Worm (Caenorhabditis elegans): ENCODE results near the gene C34E10.12.
A peak's percentile ranks its signal among the peaks of the same experiment; 100 is the strongest.

C34E10.12 gene

ce11 chrIII:5201267-5201666 lies 26.4 kb downstream of the C34E10.12 start:
- no peak for TF ChIP-seq lin-11 (tag; optimal IDR thresholded peaks at IDR 0.05)
- TF ChIP-seq nhr-11 (tag; optimal IDR thresholded peaks at IDR 0.05) = no peak
- no peak for TF ChIP-seq unc-55 (GFP tag; optimal IDR thresholded peaks at IDR 0.05)
- no peak for TF ChIP-seq mab-5 (tag; optimal IDR thresholded peaks at IDR 0.05)
- TF ChIP-seq sma-3 (GFP tag; optimal IDR thresholded peaks at IDR 0.05) = peak; percentile 44
- TF ChIP-seq C34F6.9 (tag; optimal IDR thresholded peaks at IDR 0.05) = peak; percentile 14
- peak; percentile 69 for TF ChIP-seq sma-9 (GFP tag; optimal IDR thresholded peaks at IDR 0.05)
- no peak for TF ChIP-seq sma-9 (tag; optimal IDR thresholded peaks at IDR 0.05)
- TF ChIP-seq alr-1 (tag; optimal IDR thresholded peaks at IDR 0.05) = no peak
- TF ChIP-seq ama-1 (optimal IDR thresholded peaks at IDR 0.05) = no peak
- peak; percentile 58 for TF ChIP-seq gmeb-1 (tag; optimal IDR thresholded peaks at IDR 0.05)
- peak; percentile 53 for TF ChIP-seq nhr-25 (tag; optimal IDR thresholded peaks at IDR 0.05)
- no peak for TF ChIP-seq skn-1 (tag; optimal IDR thresholded peaks at IDR 0.05)
- no peak for TF ChIP-seq ZK546.5 (tag; optimal IDR thresholded peaks at IDR 0.05)
- peak; percentile 97 for TF ChIP-seq fos-1 (tag; optimal IDR thresholded peaks at IDR 0.05)
- TF ChIP-seq unc-39 (tag; optimal IDR thresholded peaks at IDR 0.05) = no peak
- peak; percentile 30 for TF ChIP-seq nhr-129 (tag; optimal IDR thresholded peaks at IDR 0.05)
- TF ChIP-seq crh-2 (tag; optimal IDR thresholded peaks at IDR 0.05) = peak; percentile 88
- no peak for TF ChIP-seq elt-1 (tag; optimal IDR thresholded peaks at IDR 0.05)
- TF ChIP-seq ceh-16 (tag; optimal IDR thresholded peaks at IDR 0.05) = no peak
- peak in 1 of 2 experiments; percentile 28 for TF ChIP-seq lsy-2 (tag; optimal IDR thresholded peaks at IDR 0.05)
- TF ChIP-seq peb-1 (tag; optimal IDR thresholded peaks at IDR 0.05) = no peak
- no peak for TF ChIP-seq ceh-82 (tag; optimal IDR thresholded peaks at IDR 0.05)
- no peak for TF ChIP-seq elt-3 (tag; optimal IDR thresholded peaks at IDR 0.05)
- TF ChIP-seq nhr-77 (tag; optimal IDR thresholded peaks at IDR 0.05) = no peak
- TF ChIP-seq nhr-21 (tag; optimal IDR thresholded peaks at IDR 0.05) = peak; percentile 25
- TF ChIP-seq dmd-4 (tag; optimal IDR thresholded peaks at IDR 0.05) = no peak
- no peak for TF ChIP-seq unc-62 (GFP tag; optimal IDR thresholded peaks at IDR 0.05)
- peak; percentile 1 for TF ChIP-seq F13H6.1 (tag; optimal IDR thresholded peaks at IDR 0.05)

ce11 chrIII:5200349-5200748 lies 27.3 kb downstream of the C34E10.12 start:
- no peak for TF ChIP-seq nhr-11 (tag; optimal IDR thresholded peaks at IDR 0.05)
- TF ChIP-seq crh-2 (tag; optimal IDR thresholded peaks at IDR 0.05) = peak; percentile 24
- TF ChIP-seq mdl-1 (tag; optimal IDR thresholded peaks at IDR 0.05) = no peak
- no peak for TF ChIP-seq ZK546.5 (tag; optimal IDR thresholded peaks at IDR 0.05)
- TF ChIP-seq nhr-25 (tag; optimal IDR thresholded peaks at IDR 0.05) = peak; percentile 43
- TF ChIP-seq mab-5 (tag; optimal IDR thresholded peaks at IDR 0.05) = no peak
- no peak for TF ChIP-seq ztf-1 (GFP tag; conservative IDR thresholded peaks at IDR 0.05)
- TF ChIP-seq gmeb-1 (tag; optimal IDR thresholded peaks at IDR 0.05) = peak; percentile 32
- TF ChIP-seq alr-1 (tag; optimal IDR thresholded peaks at IDR 0.05) = no peak
- TF ChIP-seq mbf-1 (tag; optimal IDR thresholded peaks at IDR 0.05) = no peak
- TF ChIP-seq blmp-1 (tag; optimal IDR thresholded peaks at IDR 0.05; ENCODE audit: insufficient read depth) = peak; percentile 14
- peak; percentile 91 for TF ChIP-seq nhr-129 (tag; optimal IDR thresholded peaks at IDR 0.05)
- TF ChIP-seq aly-2 (tag; optimal IDR thresholded peaks at IDR 0.05) = no peak
- peak; percentile 49 for TF ChIP-seq sma-9 (GFP tag; optimal IDR thresholded peaks at IDR 0.05)
- TF ChIP-seq sma-9 (tag; optimal IDR thresholded peaks at IDR 0.05) = no peak
- peak; percentile 60 for TF ChIP-seq fos-1 (tag; optimal IDR thresholded peaks at IDR 0.05)
- TF ChIP-seq nhr-21 (tag; optimal IDR thresholded peaks at IDR 0.05) = no peak
- TF ChIP-seq lin-13 (GFP tag; optimal IDR thresholded peaks at IDR 0.05) = no peak
- no peak for TF ChIP-seq snpc-4 (tag; optimal IDR thresholded peaks at IDR 0.05)

ce11 chrIII:5199577-5199976 lies 28.1 kb downstream of the C34E10.12 start, which contains the start of gene emb-8:
TSS of gene emb-8 (minus strand) at chrIII:5199677.
- no peak for TF ChIP-seq sma-3 (GFP tag; optimal IDR thresholded peaks at IDR 0.05)
- TF ChIP-seq lin-11 (tag; optimal IDR thresholded peaks at IDR 0.05) = no peak
- TF ChIP-seq elt-1 (tag; optimal IDR thresholded peaks at IDR 0.05) = no peak
- no peak for TF ChIP-seq ZK546.5 (tag; optimal IDR thresholded peaks at IDR 0.05)
- TF ChIP-seq ceh-82 (tag; optimal IDR thresholded peaks at IDR 0.05) = no peak
- TF ChIP-seq ztf-11 (tag; optimal IDR thresholded peaks at IDR 0.05) = no peak
- no peak for TF ChIP-seq ama-1 (optimal IDR thresholded peaks at IDR 0.05)
- TF ChIP-seq nhr-12 (tag; optimal IDR thresholded peaks at IDR 0.05) = no peak
- TF ChIP-seq gmeb-1 (tag; optimal IDR thresholded peaks at IDR 0.05) = no peak
- no peak for TF ChIP-seq unc-62 (GFP tag; optimal IDR thresholded peaks at IDR 0.05)
- no peak for TF ChIP-seq sma-9 (GFP tag; optimal IDR thresholded peaks at IDR 0.05)
- no peak for TF ChIP-seq sma-9 (tag; optimal IDR thresholded peaks at IDR 0.05)
- no peak for TF ChIP-seq nhr-21 (tag; optimal IDR thresholded peaks at IDR 0.05)
